Worm (Caenorhabditis elegans) whole organism, L1 larva: ENCODE results near the gene T21D12.14.

Experiments
- aly-2 ChIP-seq: fragments of 150-350 bp; optimal IDR thresholded peaks from 2 replicates; lab custom pipeline; 2014; ENCODE audit warnings: missing biosample characterization, missing genetic modification characterization
- elt-2 ChIP-seq: sonication (generic microtip); optimal IDR thresholded peaks from 2 replicates; lab custom pipeline; 2016; ENCODE audit warnings: missing genetic modification characterization, mild to moderate bottlenecking, inconsistent platforms, missing compliant biosample characterization, missing genetic modification reagents
- lin-13 ChIP-seq: fragments of 150-350 bp; optimal IDR thresholded peaks from 2 replicates; lab custom pipeline; 2014; ENCODE audit warnings: missing biosample characterization, missing genetic modification reagents, missing genetic modification characterization
- lin-14 ChIP-seq: fragments of 200-800 bp; sonication (Bioruptor generic); optimal IDR thresholded peaks from 2 replicates; lab custom pipeline; 2018; ENCODE audit warnings: mild to moderate bottlenecking, missing genetic modification characterization, moderate library complexity, missing compliant biosample characterization
- lin-15B ChIP-seq: fragments of 150-350 bp; sonication (generic microtip); optimal IDR thresholded peaks from 3 replicates; lab custom pipeline; 2014; ENCODE audit warnings: missing biosample characterization, missing genetic modification characterization

- TF ChIP-seq lin-15B (tag; lab: Kevin White, UChicago) (no peak), elt-2 (tag; lab: Kevin White, UChicago) (peak; percentile 65), lin-13 (GFP tag; lab: Kevin White, UChicago) (no peak), lin-14 (GFP tag; lab: Kevin White, UChicago) (no peak), aly-2 (tag; lab: Kevin White, UChicago) (no peak)
These were observed 12.8 kb downstream of the T21D12.14 start for ce11 chrIV:275146-275545.
